Worm (Caenorhabditis elegans) whole organism, L2 larva: ENCODE measurements around the gene daf-31.

Experiments
- blmp-1 ChIP-seq: sonication (generic microtip); optimal IDR thresholded peaks from 2 replicates; lab custom pipeline; 2017; ENCODE audit warnings: missing genetic modification characterization, mild to moderate bottlenecking, missing compliant biosample characterization, antibody characterized with exemption, moderate library complexity; ENCODE audit not compliant: insufficient read depth
- egl-27 ChIP-seq: sonication (generic microtip); optimal IDR thresholded peaks from 3 replicates; lab custom pipeline; 2017; ENCODE audit warnings: missing biosample characterization, missing genetic modification reagents, missing genetic modification characterization
- elt-1 ChIP-seq: fragments of 150-350 bp; optimal IDR thresholded peaks from 2 replicates; lab custom pipeline; 2014; ENCODE audit warnings: missing biosample characterization, missing genetic modification characterization
- mdl-1 ChIP-seq, 2 experiments: fragments of 150-350 bp in 1 of 2; sonication (generic microtip) in 1 of 2; optimal IDR thresholded peaks; 2 replicates each; lab custom pipeline; 2017; ENCODE audit warnings: missing biosample characterization in 2 of 2, missing genetic modification characterization in 2 of 2
- nhr-11 ChIP-seq: fragments of 150-350 bp; optimal IDR thresholded peaks from 2 replicates; lab custom pipeline; 2014; ENCODE audit warnings: missing biosample characterization, missing genetic modification characterization
- nhr-23 ChIP-seq: fragments of 150-350 bp; optimal IDR thresholded peaks from 2 replicates; lab custom pipeline; 2014; ENCODE audit warnings: missing biosample characterization, missing genetic modification reagents, missing genetic modification characterization
- zag-1 ChIP-seq: fragments of 150-350 bp; optimal IDR thresholded peaks from 2 replicates; lab custom pipeline; 2014; ENCODE audit warnings: missing biosample characterization, missing genetic modification characterization

- no peak for TF ChIP-seq zag-1 (tag; lab: Kevin White, UChicago)
- no peak for TF ChIP-seq blmp-1
- no peak for TF ChIP-seq elt-1 (tag; lab: Kevin White, UChicago)
- TF ChIP-seq mdl-1 (tag; optimal IDR thresholded peaks at IDR 0.05; lab: Kevin White, UChicago): peak; percentile 52 to 66
- TF ChIP-seq nhr-11: no peak
- no peak for TF ChIP-seq nhr-23 (tag; lab: Kevin White, UChicago)
- TF ChIP-seq egl-27 (tag; lab: Kevin White, UChicago): no peak
These were observed 37.2 kb upstream of the daf-31 start for ce11 chrIV:8252856-8253255.
